Worm (Caenorhabditis elegans): ENCODE data around the gene C35D10.1.

C35D10.1 gene

DNA sequence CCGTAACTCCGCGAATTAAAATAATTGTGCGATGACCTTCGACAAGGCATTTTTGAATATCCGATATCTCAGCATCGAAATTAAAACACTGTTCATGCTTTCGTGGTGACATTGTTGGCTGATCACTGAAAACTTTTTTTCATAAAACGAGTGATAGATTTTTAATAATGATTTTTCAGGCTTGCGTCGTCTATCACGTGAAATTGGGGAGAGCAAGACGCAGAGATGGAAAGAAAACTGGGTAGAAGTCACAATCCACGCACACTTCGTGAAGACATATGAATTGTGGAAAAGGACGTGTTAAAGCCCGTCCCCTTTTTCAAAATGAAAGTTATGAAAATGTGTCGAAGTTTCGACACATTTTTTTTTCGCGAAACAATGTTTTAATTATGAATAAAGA is 29.8 kb upstream of the C35D10.1 start, which contains the start of gene nonu-1:
Gene nonu-1, minus strand, starts transcription at position 169 of the 400 bp plus-strand sequence.
- TF ChIP-seq mdl-1 (tag; optimal IDR thresholded peaks at IDR 0.05) (peak in 1 of 2 experiments; percentile 12), egl-27 (tag; optimal IDR thresholded peaks at IDR 0.05) (no peak), lin-35 (GFP tag; optimal IDR thresholded peaks at IDR 0.05) (peak in 1 of 2 experiments; percentile 21), fkh-4 (tag; optimal IDR thresholded peaks at IDR 0.05; ENCODE audit: borderline replicate concordance) (peak; percentile 0), tbx-2 (tag; optimal IDR thresholded peaks at IDR 0.05) (no peak), efl-1 (optimal IDR thresholded peaks at IDR 0.05) (no peak), efl-1 (GFP tag; optimal IDR thresholded peaks at IDR 0.05 in 1 of 2) (peak in 1 of 2 experiments; percentile 78), hlh-17 (GFP tag; optimal IDR thresholded peaks at IDR 0.05; ENCODE audit: borderline replicate concordance) (no peak), alr-1 (tag; optimal IDR thresholded peaks at IDR 0.05; ENCODE audit: borderline replicate concordance) (peak; percentile 8), fkh-8 (tag; optimal IDR thresholded peaks at IDR 0.05) (peak; percentile 6), rnt-1 (tag; optimal IDR thresholded peaks at IDR 0.05) (peak; percentile 13), elt-2 (tag; optimal IDR thresholded peaks at IDR 0.05) (peak; percentile 9), blmp-1 (tag; optimal IDR thresholded peaks at IDR 0.05) (no peak)

DNA sequence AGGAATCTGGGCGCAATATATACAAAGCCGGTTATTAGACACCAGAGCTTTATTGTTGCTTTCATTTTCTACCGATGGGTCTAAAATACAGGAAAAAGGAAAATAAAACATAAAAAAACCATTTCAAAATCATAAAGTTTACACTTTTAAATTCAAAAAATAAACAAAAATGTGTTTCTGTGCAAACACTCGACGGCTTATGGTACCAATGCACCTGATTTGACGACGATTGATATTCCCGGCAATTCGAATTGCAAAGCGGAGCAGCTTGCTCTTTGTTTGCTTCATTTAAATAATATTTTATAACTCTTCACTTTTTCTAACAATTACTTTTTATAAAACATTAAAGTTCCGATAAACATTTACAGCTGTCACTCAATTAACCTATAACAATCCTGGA is 29.4 kb upstream of the C35D10.1 start, which contains the start of gene F26A1.1:
Gene F26A1.1, plus strand, starts transcription at position 369 of the 400 bp plus-strand sequence.
- TF ChIP-seq fos-1 (tag; optimal IDR thresholded peaks at IDR 0.05) (no peak), lir-3 (tag; optimal IDR thresholded peaks at IDR 0.05; ENCODE audit: poor library complexity) (no peak), nhr-47 (tag; optimal IDR thresholded peaks at IDR 0.05) (no peak), unc-30 (tag; optimal IDR thresholded peaks at IDR 0.05) (no peak), lsy-2 (tag; optimal IDR thresholded peaks at IDR 0.05) (peak; percentile 50 to 67), hpl-2 (GFP tag; optimal IDR thresholded peaks at IDR 0.05) (no peak), nhr-28 (tag; optimal IDR thresholded peaks at IDR 0.05) (no peak), nhr-20 (tag; optimal IDR thresholded peaks at IDR 0.05) (no peak), vab-15 (tag; optimal IDR thresholded peaks at IDR 0.05) (no peak), rnt-1 (tag; optimal IDR thresholded peaks at IDR 0.05) (peak; percentile 4), Y116A8C.19 (tag; optimal IDR thresholded peaks at IDR 0.05; ENCODE audit: borderline replicate concordance) (no peak), irx-1 (tag; optimal IDR thresholded peaks at IDR 0.05) (no peak), nhr-12 (tag; optimal IDR thresholded peaks at IDR 0.05) (no peak), efl-1 (optimal IDR thresholded peaks at IDR 0.05) (peak; percentile 20 to 65), efl-1 (GFP tag; optimal IDR thresholded peaks at IDR 0.05 in 1 of 2) (peak; percentile 76 to 96), nhr-71 (tag; optimal IDR thresholded peaks at IDR 0.05) (peak; percentile 22), nhr-76 (tag; optimal IDR thresholded peaks at IDR 0.05) (no peak), sup-37 (GFP tag; optimal IDR thresholded peaks at IDR 0.05) (no peak), ceh-82 (tag; optimal IDR thresholded peaks at IDR 0.05) (peak in 1 of 3 experiments; percentile 6), C16A3.4 (tag; optimal IDR thresholded peaks at IDR 0.05) (peak; percentile 23), nhr-84 (tag; optimal IDR thresholded peaks at IDR 0.05) (no peak), ets-5 (GFP tag; IDR thresholded peaks at IDR 0.05) (no peak), C04F5.9 (tag; optimal IDR thresholded peaks at IDR 0.05) (no peak), jun-1 (tag; optimal IDR thresholded peaks at IDR 0.05) (no peak), zip-4 (GFP tag; optimal IDR thresholded peaks at IDR 0.05) (no peak), elt-2 (tag; optimal IDR thresholded peaks at IDR 0.05) (no peak), ztf-11 (tag; optimal IDR thresholded peaks at IDR 0.05) (no peak), lin-15B (tag; optimal IDR thresholded peaks at IDR 0.05) (no peak), ceh-63 (GFP tag; optimal IDR thresholded peaks at IDR 0.05) (no peak), dpl-1 (GFP tag; optimal IDR thresholded peaks at IDR 0.05) (peak; percentile 56 to 76 (median 70)), nhr-90 (tag; optimal IDR thresholded peaks at IDR 0.05; ENCODE audit: poor library complexity) (peak; percentile 7), F16B12.6 (tag; optimal IDR thresholded peaks at IDR 0.05) (peak; percentile 82), ceh-88 (GFP tag; IDR thresholded peaks at IDR 0.05) (no peak), skn-1 (tag; optimal IDR thresholded peaks at IDR 0.05) (peak; percentile 14), lin-39 (tag; optimal IDR thresholded peaks at IDR 0.05) (no peak), mef-2 (tag; optimal IDR thresholded peaks at IDR 0.05) (no peak), lin-35 (GFP tag; optimal IDR thresholded peaks at IDR 0.05) (peak; percentile 57 to 68), snu-23 (GFP tag; optimal IDR thresholded peaks at IDR 0.05) (peak; percentile 41)
